Fruit fly (Drosophila melanogaster) whole organism, embryonic: ENCODE results near the gene Cap-D3.
A peak's percentile ranks its signal among the peaks of the same experiment; 100 is the strongest.

Experiments
- Adf1 ChIP-seq: fragments of 200-800 bp; sonication (Bioruptor generic); IDR thresholded peaks from 2 replicates; pipeline ENCODE4 v1.3.6; 2022; ENCODE audit warnings: missing biosample characterization, missing genetic modification characterization
- Bdp1 ChIP-seq: fragments of 200-800 bp; sonication (Bioruptor generic); optimal IDR thresholded peaks from 3 replicates; lab custom pipeline; 2016; ENCODE audit warnings: missing biosample characterization, missing genetic modification characterization
- C15 ChIP-seq: fragments of 200-800 bp; sonication (Bioruptor generic); IDR thresholded peaks from 3 replicates; pipeline ENCODE4 v1.3.6; 2022; ENCODE audit warnings: missing biosample characterization, missing genetic modification characterization
- CG11085 ChIP-seq: fragments of 200-800 bp; sonication (Bioruptor generic); IDR thresholded peaks from 2 replicates; pipeline ENCODE4 v1.3.6; 2022; ENCODE audit warnings: missing biosample characterization, missing genetic modification characterization
- CG11398 ChIP-seq: fragments of 200-800 bp; sonication (Bioruptor generic); optimal IDR thresholded peaks from 2 replicates; lab custom pipeline; 2016; ENCODE audit warnings: missing biosample characterization, missing genetic modification characterization
- CG11456 ChIP-seq: fragments of 200-800 bp; sonication (Bioruptor generic); IDR thresholded peaks from 3 replicates; pipeline ENCODE4 v1.3.6; 2022; ENCODE audit warnings: missing biosample characterization, missing genetic modification characterization
- CG14965 ChIP-seq: fragments of 200-800 bp; sonication (Bioruptor generic); optimal IDR thresholded peaks from 2 replicates; lab custom pipeline; 2016; ENCODE audit warnings: missing biosample characterization, missing genetic modification characterization, borderline replicate concordance
- CG1529 ChIP-seq: fragments of 200-800 bp; sonication (Bioruptor generic); optimal IDR thresholded peaks from 3 replicates; lab custom pipeline; 2018; ENCODE audit warnings: missing biosample characterization, missing genetic modification characterization
- CG16863 ChIP-seq: fragments of 200-800 bp; sonication (Bioruptor generic); optimal IDR thresholded peaks from 3 replicates; lab custom pipeline; 2016; ENCODE audit warnings: missing biosample characterization, missing genetic modification characterization
- CG2129 ChIP-seq: fragments of 200-800 bp; sonication (Bioruptor generic); IDR thresholded peaks from 2 replicates; pipeline ENCODE4 v1.3.6; 2022; ENCODE audit warnings: missing biosample characterization, missing genetic modification characterization; ENCODE audit not compliant: partially characterized antibody
- CG30020 ChIP-seq: fragments of 200-800 bp; optimal IDR thresholded peaks from 2 replicates; lab custom pipeline; 2019; ENCODE audit warnings: missing biosample characterization, mild to moderate bottlenecking, missing genetic modification characterization, moderate library complexity
- CG4328 ChIP-seq: fragments of 200-800 bp; sonication (Bioruptor generic); optimal IDR thresholded peaks from 3 replicates; lab custom pipeline; 2017; ENCODE audit warnings: missing biosample characterization, missing genetic modification reagents, missing genetic modification characterization
- CG4424 ChIP-seq: fragments of 200-800 bp; sonication (Bioruptor generic); optimal IDR thresholded peaks from 3 replicates; lab custom pipeline; 2016; ENCODE audit warnings: missing biosample characterization, missing genetic modification characterization
- CG5953 ChIP-seq: fragments of 200-800 bp; sonication (Bioruptor generic); IDR thresholded peaks from 2 replicates; pipeline ENCODE4 v1.3.6; 2022; ENCODE audit warnings: missing biosample characterization, missing genetic modification characterization
- CG6683 ChIP-seq: fragments of 200-800 bp; sonication (Bioruptor generic); optimal IDR thresholded peaks from 2 replicates; lab custom pipeline; 2017; ENCODE audit warnings: missing biosample characterization, mild to moderate bottlenecking, missing genetic modification characterization, missing genetic modification reagents
- CG7372 ChIP-seq: fragments of 200-800 bp; sonication (Bioruptor generic); IDR thresholded peaks from 2 replicates; pipeline ENCODE4 v1.3.6; 2022; ENCODE audit warnings: missing biosample characterization, missing genetic modification characterization
- CG8281 ChIP-seq: fragments of 200-800 bp; sonication (Bioruptor generic); optimal IDR thresholded peaks from 2 replicates; lab custom pipeline; 2018; ENCODE audit warnings: missing biosample characterization, mild to moderate bottlenecking, missing genetic modification characterization, moderate library complexity
- CG9817 ChIP-seq: fragments of 200-800 bp; sonication (Bioruptor generic); optimal IDR thresholded peaks from 2 replicates; lab custom pipeline; 2018; ENCODE audit warnings: missing biosample characterization, mild to moderate bottlenecking, missing genetic modification characterization, moderate library complexity
- H15 ChIP-seq: fragments of 200-800 bp; sonication (Bioruptor generic); IDR thresholded peaks from 3 replicates; pipeline ENCODE4 v1.3.6; 2022; ENCODE audit warnings: missing biosample characterization, missing genetic modification characterization
- Hr51 ChIP-seq, 2 experiments: fragments of 200-800 bp; sonication (Bioruptor generic); optimal IDR thresholded peaks; 2 replicates in 1 of 2; 3 replicates in 1 of 2; lab custom pipeline; 2016 to 2018; ENCODE audit warnings: missing biosample characterization in 2 of 2, missing genetic modification characterization in 2 of 2, mild to moderate bottlenecking in 1 of 2, moderate library complexity in 1 of 2
- Med ChIP-seq: fragments of 200-800 bp; sonication (Bioruptor generic); peaks from one replicate; lab custom pipeline; 2016; ENCODE audit warnings: missing biosample characterization, missing genetic modification characterization, mild to moderate bottlenecking, inconsistent platforms, moderate library complexity
- Neu2 ChIP-seq: fragments of 200-800 bp; sonication (Bioruptor generic); optimal IDR thresholded peaks from 3 replicates; lab custom pipeline; 2016; ENCODE audit warnings: missing biosample characterization, missing genetic modification characterization, borderline replicate concordance
- PHDP ChIP-seq: fragments of 200-800 bp; sonication (Bioruptor generic); optimal IDR thresholded peaks from 3 replicates; lab custom pipeline; 2018; ENCODE audit warnings: missing biosample characterization, mild to moderate bottlenecking, missing genetic modification characterization, moderate library complexity
- Poxn ChIP-seq: fragments of 200-800 bp; sonication (Bioruptor generic); IDR thresholded peaks from 2 replicates; pipeline ENCODE4 v1.3.6; 2022; ENCODE audit warnings: missing biosample characterization, missing genetic modification characterization
- Sox102F ChIP-seq: fragments of 200-800 bp; sonication (Bioruptor generic); optimal IDR thresholded peaks from 2 replicates; lab custom pipeline; 2018; ENCODE audit warnings: missing biosample characterization, mild to moderate bottlenecking, missing genetic modification characterization, moderate library complexity
- Usf ChIP-seq: fragments of 200-800 bp; sonication (Bioruptor generic); optimal IDR thresholded peaks from 2 replicates; lab custom pipeline; 2017; ENCODE audit warnings: missing genotype, missing biosample characterization, missing genetic modification characterization
- amos ChIP-seq: fragments of 200-800 bp; sonication (Bioruptor generic); IDR thresholded peaks from 2 replicates; pipeline ENCODE4 v1.3.6; 2022; ENCODE audit warnings: missing biosample characterization, missing genetic modification characterization; ENCODE audit not compliant: partially characterized antibody
- bab2 ChIP-seq: fragments of 200-800 bp; sonication (Bioruptor generic); optimal IDR thresholded peaks from 2 replicates; lab custom pipeline; 2016; ENCODE audit warnings: missing biosample characterization, missing genetic modification characterization
- ci ChIP-seq: fragments of 200-800 bp; sonication (Bioruptor generic); IDR thresholded peaks from 3 replicates; pipeline ENCODE4 v1.3.6; 2022; ENCODE audit warnings: missing biosample characterization, missing genetic modification characterization
- cwo ChIP-seq: fragments of 200-800 bp; sonication (Bioruptor generic); optimal IDR thresholded peaks from 3 replicates; lab custom pipeline; 2017; ENCODE audit warnings: missing biosample characterization, missing genetic modification characterization, mild to moderate bottlenecking, moderate library complexity, missing genetic modification reagents
- dmrt11E ChIP-seq: fragments of 200-800 bp; sonication (Bioruptor generic); optimal IDR thresholded peaks from 3 replicates; lab custom pipeline; 2018; ENCODE audit warnings: missing biosample characterization, mild to moderate bottlenecking, missing genetic modification characterization, moderate library complexity
- emc ChIP-seq: fragments of 200-800 bp; sonication (Bioruptor generic); optimal IDR thresholded peaks from 2 replicates; lab custom pipeline; 2016; ENCODE audit warnings: missing biosample characterization, missing genetic modification characterization
- fd3F ChIP-seq: fragments of 200-800 bp; sonication (Bioruptor generic); optimal IDR thresholded peaks from 2 replicates; lab custom pipeline; 2018; ENCODE audit warnings: missing biosample characterization, mild to moderate bottlenecking, missing genetic modification characterization, moderate library complexity
- ftz-f1 ChIP-seq: fragments of 200-800 bp; sonication (Bioruptor generic); optimal IDR thresholded peaks from 2 replicates; lab custom pipeline; 2016; ENCODE audit warnings: missing biosample characterization, missing genetic modification characterization
- gcm2 ChIP-seq: fragments of 200-800 bp; sonication (Bioruptor generic); optimal IDR thresholded peaks from 2 replicates; lab custom pipeline; 2016; ENCODE audit warnings: missing biosample characterization, missing genetic modification characterization
- ham ChIP-seq: fragments of 200-800 bp; sonication (Bioruptor generic); IDR thresholded peaks from 2 replicates; pipeline ENCODE4 v1.3.6; 2022; ENCODE audit warnings: missing biosample characterization, missing genetic modification characterization
- hb ChIP-seq: fragments of 200-800 bp; sonication (Bioruptor generic); IDR thresholded peaks from 3 replicates; pipeline ENCODE4 v1.3.6; 2022; ENCODE audit warnings: missing biosample characterization, missing genetic modification characterization; ENCODE audit not compliant: partially characterized antibody
- lbe ChIP-seq: fragments of 200-800 bp; sonication (Bioruptor generic); optimal IDR thresholded peaks from 2 replicates; lab custom pipeline; 2016; ENCODE audit warnings: missing biosample characterization, mild to moderate bottlenecking, missing genetic modification characterization
- oc ChIP-seq: fragments of 200-800 bp; sonication (Bioruptor generic); optimal IDR thresholded peaks from 2 replicates; lab custom pipeline; 2018; ENCODE audit warnings: missing biosample characterization, mild to moderate bottlenecking, missing genetic modification characterization, moderate library complexity
- sc ChIP-seq, 3 experiments: fragments of >200 bp in 2 of 3; fragments of 200-800 bp in 1 of 3; sonication (Bioruptor generic) in 1 of 3; optimal IDR thresholded peaks; 2 replicates in 2 of 3; 3 replicates in 1 of 3; lab custom pipeline; 2017; ENCODE audit warnings: mild to moderate bottlenecking in 1 of 3, missing biosample characterization in 1 of 3, missing genetic modification characterization in 1 of 3, missing genetic modification reagents in 1 of 3
- scrt ChIP-seq: fragments of 200-800 bp; sonication (Bioruptor generic); optimal IDR thresholded peaks from 2 replicates; lab custom pipeline; 2018; ENCODE audit warnings: missing biosample characterization, mild to moderate bottlenecking, missing genetic modification characterization, moderate library complexity
- sima ChIP-seq: fragments of 200-800 bp; sonication (Bioruptor generic); optimal IDR thresholded peaks from 2 replicates; lab custom pipeline; 2016; ENCODE audit warnings: missing biosample characterization, missing genetic modification characterization
- slp2 ChIP-seq: fragments of 200-800 bp; sonication (Bioruptor generic); optimal IDR thresholded peaks from 2 replicates; lab custom pipeline; 2016; ENCODE audit warnings: missing biosample characterization, missing genetic modification characterization
- sqz ChIP-seq: fragments of 200-800 bp; sonication (Bioruptor generic); optimal IDR thresholded peaks from 3 replicates; lab custom pipeline; 2018; ENCODE audit warnings: missing biosample characterization, mild to moderate bottlenecking, missing genetic modification characterization
- tap ChIP-seq: fragments of 200-800 bp; optimal IDR thresholded peaks from 3 replicates; lab custom pipeline; 2019; ENCODE audit warnings: missing biosample characterization, mild to moderate bottlenecking, missing genetic modification characterization, moderate library complexity
- trem ChIP-seq: fragments of 200-800 bp; optimal IDR thresholded peaks from 3 replicates; lab custom pipeline; 2019; ENCODE audit warnings: missing biosample characterization, mild to moderate bottlenecking, missing genetic modification characterization, moderate library complexity
- trh ChIP-seq: fragments of 200-800 bp; sonication (Bioruptor generic); optimal IDR thresholded peaks from 2 replicates; lab custom pipeline; 2016; ENCODE audit warnings: missing biosample characterization, missing genetic modification characterization
- wor ChIP-seq: fragments of 200-800 bp; sonication (Bioruptor generic); IDR thresholded peaks from 2 replicates; pipeline ENCODE4 v1.3.6; 2022; ENCODE audit warnings: missing biosample characterization, missing genetic modification characterization
- z ChIP-seq: fragments of 200-800 bp; sonication (Bioruptor generic); IDR thresholded peaks from 3 replicates; pipeline ENCODE4 v1.3.6; 2022; ENCODE audit warnings: missing biosample characterization, missing genetic modification characterization

Gene Cap-D3

dm6 chr2L:5496468-5497093 is 29.1 kb upstream of the Cap-D3 start (continued):
- TF ChIP-seq C15 (GFP tag; lab: Robert Waterston, UW) (no peak), oc (tag; lab: Kevin White, UChicago) (peak; percentile 96), Adf1 (GFP tag; lab: Robert Waterston, UW) (no peak), CG11398 (no peak), ftz-f1 (GFP tag; lab: Kevin White, UChicago) (no peak), wor (GFP tag; lab: Robert Waterston, UW) (peak; percentile 38; the same call in 1 of the 2 replicates), H15 (GFP tag; lab: Robert Waterston, UW) (peak; percentile 37; the same call in 1 of the 3 replicates), CG14965 (GFP tag; lab: Kevin White, UChicago) (no peak), sima (GFP tag; lab: Kevin White, UChicago) (peak; percentile 35), CG11085 (GFP tag; lab: Robert Waterston, UW) (peak; percentile 50; the same call in 1 of the 2 replicates), Neu2 (GFP tag; lab: Kevin White, UChicago) (no peak), trem (peak; percentile 59), dmrt11E (peak; percentile 74), fd3F (GFP tag; lab: Kevin White, UChicago) (peak; percentile 20), CG2129 (GFP tag; lab: Robert Waterston, UW) (no peak), lbe (GFP tag; lab: Kevin White, UChicago) (no peak), scrt (GFP tag; lab: Kevin White, UChicago) (peak; percentile 17), CG6683 (GFP tag; lab: Kevin White, UChicago) (no peak), ham (no peak), trh (GFP tag; lab: Kevin White, UChicago) (no peak), emc (GFP tag; lab: Kevin White, UChicago) (no peak), CG16863 (GFP tag; lab: Kevin White, UChicago) (peak; percentile 34), CG7372 (GFP tag; lab: Robert Waterston, UW) (peak; percentile 70), CG9817 (tag; lab: Kevin White, UChicago) (peak; percentile 62), ci (GFP tag; lab: Robert Waterston, UW) (peak; percentile 79), bab2 (peak; percentile 49), Usf (GFP tag; lab: Kevin White, UChicago) (peak; percentile 7), CG4328 (GFP tag; lab: Kevin White, UChicago) (no peak), gcm2 (GFP tag; lab: Kevin White, UChicago) (no peak), Sox102F (GFP tag; lab: Kevin White, UChicago) (peak; percentile 62), hb (no peak), CG5953 (no peak), Bdp1 (GFP tag; lab: Kevin White, UChicago) (no peak), CG1529 (GFP tag; lab: Kevin White, UChicago) (peak; percentile 41), PHDP (tag; lab: Kevin White, UChicago) (peak; percentile 64), CG30020 (tag; lab: Kevin White, UChicago) (no peak), sc (optimal IDR thresholded peaks at IDR 0.05; lab: Kevin White, UChicago) (no peak), sc (GFP tag; optimal IDR thresholded peaks at IDR 0.05; lab: Kevin White, UChicago) (peak; percentile 46), Poxn (GFP tag; lab: Robert Waterston, UW) (no peak), CG11456 (GFP tag; lab: Robert Waterston, UW) (peak; percentile 60; the same call in 1 of the 3 replicates), tap (peak; percentile 56), cwo (GFP tag; lab: Kevin White, UChicago) (peak; percentile 15), Hr51 (GFP tag; optimal IDR thresholded peaks at IDR 0.05; lab: Kevin White, UChicago) (peak in 1 of 2 experiments; percentile 49), sqz (GFP tag; lab: Kevin White, UChicago) (peak; percentile 19), slp2 (GFP tag; lab: Kevin White, UChicago) (peak; percentile 36), Med (GFP tag; lab: Kevin White, UChicago) (peak; percentile 87), amos (no peak), CG8281 (no peak), CG4424 (peak; percentile 68), z (GFP tag; lab: Robert Waterston, UW) (no peak)
